Worm (Caenorhabditis elegans) whole organism, L4/young adult: Measurements from ENCODE around the gene srw-42.

ENCODE experiments used
- W03F9.2 ChIP-seq: fragments of 150-350 bp; optimal IDR thresholded peaks from 2 replicates; lab custom pipeline; 2014; ENCODE audit warnings: missing biosample characterization, missing genetic modification characterization
- dao-5 ChIP-seq: sonication (generic microtip); optimal IDR thresholded peaks from 2 replicates; lab custom pipeline; 2016; ENCODE audit warnings: missing genotype, missing genetic modification characterization, moderate library complexity, missing compliant biosample characterization
- him-1 ChIP-seq: sonication (generic microtip); optimal IDR thresholded peaks from 2 replicates; lab custom pipeline; 2016; ENCODE audit warnings: missing genotype, missing genetic modification reagents, missing genetic modification characterization, missing compliant biosample characterization

ce11 chrV:16643558-16643957 is 50.1 kb downstream of the srw-42 start, which contains the start of gene srw-77:
- TF ChIP-seq dao-5 (tag; lab: Kevin White, UChicago) (no peak), him-1 (no peak), W03F9.2 (tag; lab: Kevin White, UChicago) (no peak)
